Worm (Caenorhabditis elegans): ENCODE data around the gene gpcp-1.

The gpcp-1 gene

DNA sequence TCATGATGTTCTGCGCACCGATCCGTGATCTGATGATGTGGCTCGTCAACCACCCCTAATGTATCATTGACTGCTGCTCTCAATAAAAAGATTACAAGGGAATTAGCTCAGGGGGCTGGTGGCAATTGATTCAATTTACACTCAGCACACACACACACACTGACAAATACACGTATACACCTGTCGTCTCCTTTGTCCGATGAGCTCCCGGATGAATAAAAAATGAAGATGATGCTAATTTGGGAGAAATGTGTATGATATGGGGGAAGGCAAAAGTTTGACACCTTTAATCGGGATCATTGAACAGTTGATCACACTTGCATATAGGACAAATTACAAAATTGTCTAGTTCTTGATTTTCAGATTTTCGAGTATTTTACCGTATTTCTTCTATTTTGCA is 43.4 kb downstream of the gpcp-1 start:
- TF ChIP-seq zip-4 (GFP tag; optimal IDR thresholded peaks at IDR 0.05) (no peak), lin-13 (GFP tag; optimal IDR thresholded peaks at IDR 0.05) (no peak), swsn-7 (tag; optimal IDR thresholded peaks at IDR 0.05) (no peak), nhr-90 (tag; optimal IDR thresholded peaks at IDR 0.05; ENCODE audit: poor library complexity) (no peak), mdl-1 (tag; optimal IDR thresholded peaks at IDR 0.05) (no peak)

DNA sequence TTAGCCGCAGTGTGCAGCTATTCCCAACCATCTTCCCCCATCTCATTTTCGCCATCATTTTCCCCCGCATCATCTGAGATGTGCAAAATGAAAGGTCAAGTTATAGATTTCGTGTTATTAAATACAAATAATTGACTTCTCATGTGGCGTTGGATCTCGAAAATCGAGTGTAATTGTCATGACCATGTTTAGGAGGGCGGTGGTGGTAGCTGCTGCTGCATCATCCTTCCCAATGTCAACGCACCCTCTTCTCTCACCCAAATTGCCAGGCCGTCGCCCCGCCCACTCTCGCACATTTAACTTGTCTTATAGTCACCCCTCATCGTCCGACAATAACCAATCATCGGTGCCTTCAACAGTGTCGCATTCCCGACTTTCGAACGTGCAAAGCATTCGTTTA is 47.2 kb downstream of the gpcp-1 start, which contains the start of gene ceh-30:
ceh-30 (plus strand) TSS at position 301 of the 400 bp plus-strand sequence.
- TF ChIP-seq nhr-11 (tag; optimal IDR thresholded peaks at IDR 0.05) (no peak), efl-1 (optimal IDR thresholded peaks at IDR 0.05) (no peak), efl-1 (GFP tag; optimal IDR thresholded peaks at IDR 0.05 in 1 of 2) (peak in 1 of 2 experiments; percentile 13), mab-9 (GFP tag; IDR thresholded peaks at IDR 0.05) (no peak)

DNA sequence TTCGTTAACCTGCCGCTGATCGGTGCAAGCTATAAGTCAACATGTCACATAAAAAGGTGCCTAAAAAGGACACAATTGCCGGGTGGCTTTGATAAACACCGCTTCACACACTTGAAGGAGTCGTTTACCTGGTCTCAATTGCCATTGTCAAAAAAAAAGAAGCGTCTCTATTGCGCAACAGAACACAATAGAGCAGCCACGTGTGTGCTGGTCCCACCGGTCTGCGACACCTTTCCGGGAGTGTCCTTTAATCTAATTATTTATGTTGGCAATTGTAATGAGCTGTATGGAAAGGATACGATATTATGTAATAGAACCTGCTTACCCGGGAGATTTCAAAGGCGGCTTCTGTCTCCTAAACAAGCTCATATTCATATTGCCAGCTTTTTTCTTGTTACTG is 48.7 kb downstream of the gpcp-1 start:
- TF ChIP-seq ces-1 (GFP tag; optimal IDR thresholded peaks at IDR 0.05) (no peak), nhr-85 (tag) (peak; percentile 4), xbp-1 (tag; optimal IDR thresholded peaks at IDR 0.05) (no peak), ets-5 (GFP tag; IDR thresholded peaks at IDR 0.05) (no peak)

DNA sequence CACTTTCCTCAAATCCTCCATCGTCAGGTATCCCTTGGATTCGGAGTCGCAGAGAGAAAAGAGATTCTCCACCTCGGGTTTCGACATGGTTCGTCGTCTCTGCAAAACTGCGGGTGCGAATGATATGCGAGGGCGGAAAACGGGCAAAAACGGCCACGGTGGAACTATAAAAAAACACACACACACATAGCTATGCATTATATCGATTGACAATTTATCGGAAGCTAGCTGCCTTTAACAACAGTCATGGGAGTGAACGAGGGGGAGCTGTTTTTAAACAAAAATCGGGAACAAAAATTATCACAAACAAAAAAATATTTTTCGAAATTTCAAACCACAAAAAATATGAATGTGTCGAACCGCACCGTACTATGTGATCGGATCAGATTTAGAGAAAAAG is 51.1 kb downstream of the gpcp-1 start, which contains the start of gene rsef-1:
rsef-1 (minus strand) TSS at position 101 of the 400 bp plus-strand sequence.
- TF ChIP-seq efl-1 (optimal IDR thresholded peaks at IDR 0.05) (no peak), efl-1 (GFP tag; optimal IDR thresholded peaks at IDR 0.05 in 1 of 2) (no peak), aha-1 (tag; optimal IDR thresholded peaks at IDR 0.05) (no peak), snu-23 (GFP tag; optimal IDR thresholded peaks at IDR 0.05) (no peak), elt-3 (tag; optimal IDR thresholded peaks at IDR 0.05) (no peak), mef-2 (tag; optimal IDR thresholded peaks at IDR 0.05) (no peak), ceh-8 (GFP tag; optimal IDR thresholded peaks at IDR 0.05) (no peak), pax-3 (tag; optimal IDR thresholded peaks at IDR 0.05) (no peak), fkh-4 (tag; optimal IDR thresholded peaks at IDR 0.05; ENCODE audit: borderline replicate concordance) (no peak), nhr-47 (tag; optimal IDR thresholded peaks at IDR 0.05) (no peak), lin-39 (tag; optimal IDR thresholded peaks at IDR 0.05) (no peak), Y116A8C.19 (tag; optimal IDR thresholded peaks at IDR 0.05; ENCODE audit: borderline replicate concordance) (no peak), isw-1 (GFP tag; IDR thresholded peaks at IDR 0.05) (no peak), nhr-19 (GFP tag; conservative IDR thresholded peaks at IDR 0.05) (no peak), ceh-82 (tag; optimal IDR thresholded peaks at IDR 0.05) (no peak), pag-3 (tag; optimal IDR thresholded peaks at IDR 0.05; ENCODE audit: borderline replicate concordance, insufficient read depth) (no peak), alr-1 (tag; optimal IDR thresholded peaks at IDR 0.05; ENCODE audit: borderline replicate concordance) (no peak), unc-98 (GFP tag; IDR thresholded peaks at IDR 0.05) (no peak), egl-13 (tag; optimal IDR thresholded peaks at IDR 0.05) (no peak), fkh-8 (tag; optimal IDR thresholded peaks at IDR 0.05) (no peak)

DNA sequence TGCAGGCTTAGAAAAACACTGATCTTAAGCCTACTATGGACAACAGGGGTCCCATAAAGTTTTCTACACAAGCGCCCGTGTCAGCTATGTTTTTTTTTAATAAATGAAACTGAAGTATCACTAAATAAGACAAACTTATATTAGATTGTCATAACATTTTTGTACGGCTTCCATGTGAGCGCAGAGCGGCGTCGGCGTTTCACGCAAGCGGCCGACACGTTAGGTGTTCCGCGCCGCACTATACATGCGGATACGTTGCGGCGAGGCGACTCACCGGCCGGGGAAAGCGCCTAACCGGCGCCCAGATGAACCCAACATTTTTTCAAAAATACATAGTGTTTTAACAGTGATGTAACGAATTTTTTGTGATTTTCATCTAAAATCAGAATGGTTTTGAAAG is 52.8 kb downstream of the gpcp-1 start:
- TF ChIP-seq lin-35 (GFP tag; optimal IDR thresholded peaks at IDR 0.05), result no peak
- no peak for TF ChIP-seq efl-1 (optimal IDR thresholded peaks at IDR 0.05)
- peak in 1 of 2 experiments; percentile 58 for TF ChIP-seq efl-1 (GFP tag; optimal IDR thresholded peaks at IDR 0.05 in 1 of 2)
- TF ChIP-seq ceh-63 (GFP tag; optimal IDR thresholded peaks at IDR 0.05), result no peak
- no peak for TF ChIP-seq nhr-76 (tag; optimal IDR thresholded peaks at IDR 0.05)

All from whole organism, L1 larva.